Worm (Caenorhabditis elegans): ENCODE measurements around the gene T25B9.3.

T25B9.3 gene

DNA sequence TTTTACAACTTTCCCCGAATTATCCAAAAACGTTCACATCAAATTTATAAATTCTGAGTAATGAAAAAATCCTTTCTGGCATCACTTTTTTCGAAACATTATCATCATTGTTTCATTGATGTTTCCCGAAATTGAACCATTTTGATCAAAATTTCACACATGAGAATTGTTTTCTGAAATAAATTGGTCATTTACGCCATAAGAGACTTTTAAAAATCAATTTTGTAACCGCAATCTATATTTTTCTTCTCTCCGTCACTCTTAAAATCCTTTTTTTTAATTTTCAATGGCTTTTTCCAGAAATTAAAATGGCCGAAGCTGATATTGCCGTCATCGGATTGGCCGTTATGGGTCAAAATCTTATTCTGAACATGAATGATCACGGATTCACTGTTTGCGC is 24.8 kb downstream of the T25B9.3 start, which contains the start of gene T25B9.9:
T25B9.9 (plus strand) TSS at position 301 of the 400 bp plus-strand sequence.
- TF ChIP-seq cog-1 (tag; optimal IDR thresholded peaks at IDR 0.05) (no peak), klf-2 (GFP tag; conservative IDR thresholded peaks at IDR 0.05) (no peak), med-1 (GFP tag; optimal IDR thresholded peaks at IDR 0.05; ENCODE audit: insufficient read depth) (no peak), ztf-23 (GFP tag; IDR thresholded peaks at IDR 0.05) (no peak), T22C8.4 (GFP tag; IDR thresholded peaks at IDR 0.05) (no peak), flt-1 (GFP tag; IDR thresholded peaks at IDR 0.05) (no peak), tab-1 (GFP tag; IDR thresholded peaks at IDR 0.05) (no peak), ztf-29 (GFP tag; IDR thresholded peaks at IDR 0.05) (no peak), ref-1 (GFP tag; conservative IDR thresholded peaks at IDR 0.05) (no peak)

DNA sequence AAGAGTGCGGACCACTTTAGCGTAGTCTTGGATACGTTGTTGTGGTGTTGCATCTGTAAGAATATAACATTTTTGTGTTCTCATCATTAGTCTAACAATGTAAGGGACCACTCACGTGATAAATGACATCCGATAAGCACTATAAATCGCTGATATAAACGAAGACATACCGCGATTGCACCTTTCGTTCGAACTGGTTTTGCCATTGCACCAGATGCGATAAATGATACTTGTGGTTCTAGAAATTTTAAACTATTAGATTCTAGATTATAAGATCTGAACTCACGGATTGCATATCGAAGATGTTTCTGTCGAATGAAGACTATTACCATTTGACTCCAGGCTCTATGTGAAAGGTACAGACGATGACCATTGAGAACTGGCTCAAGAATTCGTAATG is 26.7 kb downstream of the T25B9.3 start:
- no peak for TF ChIP-seq ref-1 (GFP tag; conservative IDR thresholded peaks at IDR 0.05)
- TF ChIP-seq tab-1 (GFP tag; IDR thresholded peaks at IDR 0.05): no peak
- no peak for TF ChIP-seq cog-1 (tag; optimal IDR thresholded peaks at IDR 0.05)
- no peak for TF ChIP-seq klf-2 (GFP tag; conservative IDR thresholded peaks at IDR 0.05)

ce11 chrIV:10773811-10774210 is 29.2 kb downstream of the T25B9.3 start, which contains the start of gene inpp-1:
TSS of gene inpp-1 (minus strand) at chrIV:10773911.
- TF ChIP-seq ztf-29 (GFP tag; IDR thresholded peaks at IDR 0.05) (no peak), cog-1 (tag; optimal IDR thresholded peaks at IDR 0.05) (no peak), T22C8.4 (GFP tag; IDR thresholded peaks at IDR 0.05) (no peak), med-1 (GFP tag; optimal IDR thresholded peaks at IDR 0.05; ENCODE audit: insufficient read depth) (no peak), tab-1 (GFP tag; IDR thresholded peaks at IDR 0.05) (no peak), flt-1 (GFP tag; IDR thresholded peaks at IDR 0.05) (no peak), ztf-23 (GFP tag; IDR thresholded peaks at IDR 0.05) (no peak), ref-1 (GFP tag; conservative IDR thresholded peaks at IDR 0.05) (no peak), klf-2 (GFP tag; conservative IDR thresholded peaks at IDR 0.05) (no peak)

ce11 chrIV:10777076-10777475 is 32.5 kb downstream of the T25B9.3 start:
- TF ChIP-seq ztf-23 (GFP tag; IDR thresholded peaks at IDR 0.05): no peak
- TF ChIP-seq tab-1 (GFP tag; IDR thresholded peaks at IDR 0.05): no peak
- no peak for TF ChIP-seq T22C8.4 (GFP tag; IDR thresholded peaks at IDR 0.05)
- TF ChIP-seq klf-2 (GFP tag; conservative IDR thresholded peaks at IDR 0.05): no peak
- TF ChIP-seq cog-1 (tag; optimal IDR thresholded peaks at IDR 0.05): no peak
- TF ChIP-seq ref-1 (GFP tag; conservative IDR thresholded peaks at IDR 0.05): no peak
- TF ChIP-seq flt-1 (GFP tag; IDR thresholded peaks at IDR 0.05): no peak
- TF ChIP-seq med-1 (GFP tag; optimal IDR thresholded peaks at IDR 0.05; ENCODE audit: insufficient read depth): no peak
- TF ChIP-seq ztf-29 (GFP tag; IDR thresholded peaks at IDR 0.05): no peak

ce11 chrIV:10777600-10777999 is 33.0 kb downstream of the T25B9.3 start:
- no peak for TF ChIP-seq T22C8.4 (GFP tag; IDR thresholded peaks at IDR 0.05)
- TF ChIP-seq ref-1 (GFP tag; conservative IDR thresholded peaks at IDR 0.05): no peak
- no peak for TF ChIP-seq tab-1 (GFP tag; IDR thresholded peaks at IDR 0.05)
- no peak for TF ChIP-seq cog-1 (tag; optimal IDR thresholded peaks at IDR 0.05)
- TF ChIP-seq klf-2 (GFP tag; conservative IDR thresholded peaks at IDR 0.05): no peak

DNA sequence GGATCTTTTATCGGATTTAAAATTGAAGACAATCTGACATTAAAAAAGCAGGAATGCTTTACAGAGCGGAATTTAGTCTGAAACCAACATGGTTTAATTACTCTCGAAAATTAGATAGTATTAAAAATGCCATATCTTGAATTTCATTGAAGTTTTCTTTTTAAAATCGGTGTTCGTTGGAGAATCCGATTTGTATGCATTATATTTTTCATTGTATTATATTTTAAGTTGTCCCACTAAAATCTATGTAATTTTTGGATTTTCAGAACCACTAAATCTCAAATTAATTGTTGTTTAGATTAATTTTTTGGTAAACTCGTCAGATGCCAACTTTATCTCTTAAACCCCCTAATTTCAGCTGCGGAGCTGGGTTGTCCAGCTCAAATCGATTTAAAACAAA is 34.0 kb downstream of the T25B9.3 start:
- TF ChIP-seq med-1 (GFP tag; optimal IDR thresholded peaks at IDR 0.05; ENCODE audit: insufficient read depth): no peak
- no peak for TF ChIP-seq T22C8.4 (GFP tag; IDR thresholded peaks at IDR 0.05)
- TF ChIP-seq tab-1 (GFP tag; IDR thresholded peaks at IDR 0.05): no peak
- no peak for TF ChIP-seq ref-1 (GFP tag; conservative IDR thresholded peaks at IDR 0.05)
- TF ChIP-seq klf-2 (GFP tag; conservative IDR thresholded peaks at IDR 0.05): no peak
- no peak for TF ChIP-seq ztf-29 (GFP tag; IDR thresholded peaks at IDR 0.05)
- no peak for TF ChIP-seq cog-1 (tag; optimal IDR thresholded peaks at IDR 0.05)
- no peak for TF ChIP-seq flt-1 (GFP tag; IDR thresholded peaks at IDR 0.05)
- TF ChIP-seq ztf-23 (GFP tag; IDR thresholded peaks at IDR 0.05): no peak

ce11 chrIV:10779328-10779727 is 34.8 kb downstream of the T25B9.3 start:
- no peak for TF ChIP-seq ref-1 (GFP tag; conservative IDR thresholded peaks at IDR 0.05)
- TF ChIP-seq cog-1 (tag; optimal IDR thresholded peaks at IDR 0.05): no peak
- TF ChIP-seq ztf-23 (GFP tag; IDR thresholded peaks at IDR 0.05): no peak
- TF ChIP-seq klf-2 (GFP tag; conservative IDR thresholded peaks at IDR 0.05): no peak
- no peak for TF ChIP-seq med-1 (GFP tag; optimal IDR thresholded peaks at IDR 0.05; ENCODE audit: insufficient read depth)
- no peak for TF ChIP-seq tab-1 (GFP tag; IDR thresholded peaks at IDR 0.05)
- no peak for TF ChIP-seq ztf-29 (GFP tag; IDR thresholded peaks at IDR 0.05)
- TF ChIP-seq T22C8.4 (GFP tag; IDR thresholded peaks at IDR 0.05): no peak
- TF ChIP-seq flt-1 (GFP tag; IDR thresholded peaks at IDR 0.05): no peak

DNA sequence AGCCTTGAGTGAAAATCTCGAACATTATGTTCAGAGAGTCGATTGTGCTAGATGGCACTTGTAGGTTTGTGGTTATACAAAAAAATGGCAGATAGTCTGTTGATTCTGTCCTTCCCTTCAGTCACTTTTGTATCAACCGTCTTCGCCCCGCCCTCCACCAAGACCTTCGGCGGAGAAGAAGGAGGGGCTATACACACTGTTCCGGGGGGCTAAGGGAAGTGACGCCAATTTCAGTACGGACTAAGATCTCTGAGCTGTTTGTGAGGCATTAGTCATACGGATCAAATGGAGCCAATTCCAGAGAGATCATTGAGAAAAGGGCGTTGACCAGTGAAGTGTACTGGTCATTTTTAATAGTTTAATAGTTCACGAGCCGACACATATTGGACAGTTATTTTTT is 36.0 kb downstream of the T25B9.3 start, which contains the start of gene swt-3:
swt-3 (minus strand) TSS at position 101 of the 400 bp plus-strand sequence.
- TF ChIP-seq tab-1 (GFP tag; IDR thresholded peaks at IDR 0.05): no peak
- TF ChIP-seq flt-1 (GFP tag; IDR thresholded peaks at IDR 0.05): no peak
- no peak for TF ChIP-seq klf-2 (GFP tag; conservative IDR thresholded peaks at IDR 0.05)
- TF ChIP-seq cog-1 (tag; optimal IDR thresholded peaks at IDR 0.05): no peak
- no peak for TF ChIP-seq T22C8.4 (GFP tag; IDR thresholded peaks at IDR 0.05)
- no peak for TF ChIP-seq ztf-29 (GFP tag; IDR thresholded peaks at IDR 0.05)
- no peak for TF ChIP-seq ref-1 (GFP tag; conservative IDR thresholded peaks at IDR 0.05)
- TF ChIP-seq ztf-23 (GFP tag; IDR thresholded peaks at IDR 0.05): no peak
- no peak for TF ChIP-seq med-1 (GFP tag; optimal IDR thresholded peaks at IDR 0.05; ENCODE audit: insufficient read depth)

DNA sequence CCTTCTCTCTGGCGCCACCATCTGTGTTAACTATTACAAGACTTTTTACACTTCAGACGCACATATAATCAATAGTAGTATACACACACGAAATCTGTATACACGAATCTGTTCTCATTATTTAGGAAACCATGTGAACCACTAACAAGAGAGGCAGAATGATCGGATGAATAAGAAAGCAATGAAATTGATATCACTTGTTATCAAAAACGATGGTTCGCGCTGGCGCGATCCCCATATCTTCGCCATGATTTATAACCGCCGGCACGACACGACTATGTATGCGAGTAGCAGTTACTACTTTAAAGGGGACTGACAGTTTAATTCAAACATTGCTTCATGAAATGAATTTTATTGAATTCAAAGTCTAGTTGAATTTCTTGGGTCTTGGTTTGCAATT is 36.8 kb downstream of the T25B9.3 start:
- no peak for TF ChIP-seq ref-1 (GFP tag; conservative IDR thresholded peaks at IDR 0.05)
- TF ChIP-seq tab-1 (GFP tag; IDR thresholded peaks at IDR 0.05): no peak
- no peak for TF ChIP-seq ztf-23 (GFP tag; IDR thresholded peaks at IDR 0.05)
- TF ChIP-seq flt-1 (GFP tag; IDR thresholded peaks at IDR 0.05): no peak
- no peak for TF ChIP-seq klf-2 (GFP tag; conservative IDR thresholded peaks at IDR 0.05)
- no peak for TF ChIP-seq T22C8.4 (GFP tag; IDR thresholded peaks at IDR 0.05)
- TF ChIP-seq cog-1 (tag; optimal IDR thresholded peaks at IDR 0.05): no peak
- no peak for TF ChIP-seq med-1 (GFP tag; optimal IDR thresholded peaks at IDR 0.05; ENCODE audit: insufficient read depth)
- no peak for TF ChIP-seq ztf-29 (GFP tag; IDR thresholded peaks at IDR 0.05)

DNA sequence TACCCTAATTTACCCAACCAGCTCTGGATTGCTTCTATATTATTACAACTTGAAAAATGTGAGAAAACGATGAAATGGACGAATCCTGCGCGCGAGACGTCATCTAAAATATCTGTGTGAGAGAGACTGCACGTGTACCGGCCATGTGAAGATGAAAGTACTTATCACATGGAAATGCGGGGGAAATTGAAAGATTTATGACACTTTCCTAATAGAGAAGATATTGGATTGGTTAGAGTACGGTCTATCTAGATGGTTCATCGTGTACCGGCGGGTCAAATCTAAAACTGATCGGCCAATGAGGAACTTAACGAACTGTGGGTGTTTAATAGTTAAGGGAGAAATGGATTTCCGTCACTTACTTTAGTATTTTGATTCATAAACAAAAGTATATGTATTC is 37.4 kb downstream of the T25B9.3 start:
- TF ChIP-seq flt-1 (GFP tag; IDR thresholded peaks at IDR 0.05): no peak
- no peak for TF ChIP-seq T22C8.4 (GFP tag; IDR thresholded peaks at IDR 0.05)
- no peak for TF ChIP-seq ref-1 (GFP tag; conservative IDR thresholded peaks at IDR 0.05)
